Worm (Caenorhabditis elegans) whole organism, L3 larva: ENCODE data around the gene npr-10.

Experiments
- ceh-82 ChIP-seq: fragments of 150-350 bp; optimal IDR thresholded peaks from 2 replicates; lab custom pipeline; 2014; ENCODE audit warnings: missing biosample characterization, missing genetic modification characterization
- ceh-9 ChIP-seq: sonication (generic microtip); optimal IDR thresholded peaks from 2 replicates; lab custom pipeline; 2018; ENCODE audit warnings: missing biosample characterization, missing genetic modification characterization
- egl-27 ChIP-seq: sonication (generic microtip); optimal IDR thresholded peaks from 4 replicates; lab custom pipeline; 2017; ENCODE audit warnings: missing biosample characterization, missing genetic modification reagents, missing genetic modification characterization
- lsy-12 ChIP-seq: sonication (generic microtip); optimal IDR thresholded peaks from 2 replicates; lab custom pipeline; 2016; ENCODE audit warnings: mild to moderate bottlenecking, missing genetic modification characterization, missing compliant biosample characterization
- nfya-1 ChIP-seq: sonication (generic microtip); optimal IDR thresholded peaks from 2 replicates; lab custom pipeline; 2017; ENCODE audit warnings: missing genetic modification characterization, mild to moderate bottlenecking, missing compliant biosample characterization, antibody characterized with exemption, moderate library complexity; ENCODE audit not compliant: insufficient read depth
- nhr-28 ChIP-seq: fragments of 150-350 bp; optimal IDR thresholded peaks from 2 replicates; lab custom pipeline; 2014; ENCODE audit warnings: missing biosample characterization, missing genetic modification characterization
- nhr-77 ChIP-seq: fragments of 150-350 bp; optimal IDR thresholded peaks from 2 replicates; lab custom pipeline; 2014; ENCODE audit warnings: missing biosample characterization, missing genetic modification characterization
- tbx-2 ChIP-seq: sonication (generic microtip); optimal IDR thresholded peaks from 2 replicates; lab custom pipeline; 2016; ENCODE audit warnings: mild to moderate bottlenecking, missing genetic modification characterization, missing compliant biosample characterization

DNA sequence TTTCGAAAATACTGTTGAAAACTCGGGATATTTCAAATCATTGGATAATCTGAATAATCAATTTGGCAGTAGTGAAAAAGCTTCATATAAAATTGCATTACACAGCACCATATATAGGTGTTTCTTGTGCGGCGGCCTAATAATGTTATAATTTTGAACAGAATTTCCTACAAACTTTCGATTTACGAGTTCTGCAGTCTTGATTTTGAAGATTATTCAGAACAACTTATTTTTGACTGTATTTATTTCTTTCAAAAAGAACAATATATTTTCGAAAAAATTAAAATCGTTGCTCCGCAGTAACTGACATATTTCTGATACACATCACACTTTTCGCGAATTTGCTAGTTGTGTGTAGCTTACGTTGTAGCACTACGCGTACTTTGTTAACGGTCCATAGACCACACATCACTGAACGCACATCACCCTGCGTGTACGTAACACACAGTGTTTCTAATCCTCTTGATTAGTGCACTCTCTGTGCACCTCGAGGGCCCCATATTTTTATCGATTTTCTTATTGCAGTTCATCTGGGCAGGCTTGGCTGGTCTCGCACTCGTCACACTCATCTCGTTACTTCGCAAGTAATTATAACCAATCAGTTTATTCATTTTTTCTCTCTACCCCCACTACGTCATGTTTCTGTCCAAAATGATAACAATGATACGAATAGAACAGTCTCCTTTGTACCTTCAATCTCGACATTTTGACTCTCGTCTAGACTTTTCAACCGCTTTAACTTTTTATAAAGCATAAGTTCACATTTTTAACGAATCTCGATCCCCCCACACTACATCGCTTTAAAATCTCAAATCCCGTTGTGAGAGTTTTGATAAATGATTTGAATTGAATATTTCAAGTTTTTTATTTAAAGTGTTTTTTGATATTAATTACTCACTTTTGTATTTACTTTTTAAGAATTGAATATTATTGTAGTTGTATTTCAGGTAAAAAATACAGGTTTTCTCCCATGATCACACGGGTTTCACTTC, 41.7 kb downstream of the npr-10 start, which contains the start of the genes F11C1.1 and vwa-8:
- no peak for TF ChIP-seq ceh-9 (tag; lab: Kevin White, UChicago)
- TF ChIP-seq lsy-12: no peak
- TF ChIP-seq egl-27 (tag; lab: Kevin White, UChicago): no peak
- TF ChIP-seq nhr-28 (tag; lab: Kevin White, UChicago): no peak
- no peak for TF ChIP-seq tbx-2 (tag; lab: Kevin White, UChicago)
- no peak for TF ChIP-seq nfya-1
- no peak for TF ChIP-seq nhr-77
- no peak for TF ChIP-seq ceh-82 (tag; lab: Kevin White, UChicago)
